Worm (Caenorhabditis elegans) whole organism, early embryonic: ENCODE data around the gene arrd-3.

Experiments
- B0310.2 ChIP-seq: sonication (generic microtip); optimal IDR thresholded peaks from 2 replicates; lab custom pipeline; 2016; ENCODE audit warnings: mild to moderate bottlenecking, missing genetic modification characterization, missing compliant biosample characterization
- F13C5.2 ChIP-seq: sonication (generic microtip); optimal IDR thresholded peaks from 2 replicates; lab custom pipeline; 2017; ENCODE audit warnings: mild to moderate bottlenecking, missing genetic modification characterization, inconsistent platforms, missing compliant biosample characterization
- ama-1 ChIP-seq: fragments of 150-350 bp; optimal IDR thresholded peaks from 2 replicates; lab custom pipeline; 2014
- hmg-4 ChIP-seq: fragments of 200-800 bp; sonication (Bioruptor generic); optimal IDR thresholded peaks from 2 replicates; lab custom pipeline; 2018; ENCODE audit warnings: mild to moderate bottlenecking, missing genetic modification characterization, missing compliant biosample characterization
- hnd-1 ChIP-seq: sonication (generic microtip); optimal IDR thresholded peaks from 2 replicates; lab custom pipeline; 2016; ENCODE audit warnings: missing genetic modification characterization, missing compliant biosample characterization
- tbx-37 ChIP-seq: fragments of 200-800 bp; sonication (Bioruptor generic); conservative IDR thresholded peaks from 2 replicates; pipeline ENCODE4 v1.3.6; 2022; ENCODE audit warnings: missing genetic modification reagents, missing genetic modification characterization, missing compliant biosample characterization
- tra-4 ChIP-seq: sonication (generic microtip); optimal IDR thresholded peaks from 2 replicates; lab custom pipeline; 2017; ENCODE audit warnings: missing genetic modification characterization, missing compliant biosample characterization

DNA sequence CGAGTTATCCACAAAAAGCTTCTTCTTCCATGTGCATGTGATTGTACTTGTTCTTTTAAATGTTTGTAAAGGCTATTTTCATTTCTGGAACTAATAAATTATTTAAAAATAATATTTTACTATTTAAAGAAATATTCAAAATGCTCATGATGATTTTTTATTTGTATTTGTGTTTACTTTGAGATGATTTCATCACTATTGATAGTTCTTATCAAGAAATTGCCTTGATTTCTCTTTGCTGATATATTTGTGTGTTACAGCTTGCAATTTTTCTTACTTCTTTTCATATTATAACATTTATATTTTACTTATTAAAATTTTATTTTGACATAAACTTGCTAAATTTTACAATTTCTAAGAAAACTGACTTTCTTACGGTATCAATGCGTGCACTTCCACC lies 34.2 kb upstream of the arrd-3 start:
- no peak for TF ChIP-seq hmg-4
- TF ChIP-seq tbx-37 (GFP tag; lab: Robert Waterston, UW): no peak
- no peak for TF ChIP-seq tra-4 (tag; lab: Kevin White, UChicago)
- no peak for TF ChIP-seq B0310.2 (tag; lab: Kevin White, UChicago)
- no peak for TF ChIP-seq F13C5.2 (tag; lab: Kevin White, UChicago)
- no peak for TF ChIP-seq hnd-1 (tag; lab: Kevin White, UChicago)
- TF ChIP-seq ama-1 (lab: Kevin White, UChicago): no peak
